Fruit fly (Drosophila melanogaster): Measurements from ENCODE around the gene bowl.
A peak's percentile ranks its signal among the peaks of the same experiment; 100 is the strongest.

bowl gene

dm6 chr2L:3776614-3777196 is 5.2 kb downstream of the bowl start (continued):
- TF ChIP-seq CG15011 (GFP tag; optimal IDR thresholded peaks at IDR 0.05) (peak; percentile 67), nerfin-2 (GFP tag; IDR thresholded peaks at IDR 0.05; ENCODE audit: partially characterized antibody) (no peak), ken (GFP tag; IDR thresholded peaks at IDR 0.05) (peak; percentile 43; the same call in 1 of the 3 replicates), Nf-YB (GFP tag; optimal IDR thresholded peaks at IDR 0.05) (peak; percentile 80)

- no peak for TF ChIP-seq bsh (GFP tag; optimal IDR thresholded peaks at IDR 0.05)
- no peak for TF ChIP-seq Mad (GFP tag; optimal IDR thresholded peaks at IDR 0.05)
- TF ChIP-seq mirr (GFP tag; optimal IDR thresholded peaks at IDR 0.05) = peak; percentile 27
- TF ChIP-seq vvl (GFP tag; IDR thresholded peaks at IDR 0.05) = no peak
- TF ChIP-seq crol (GFP tag; IDR thresholded peaks at IDR 0.05) = no peak
- no peak for TF ChIP-seq gcm (GFP tag; optimal IDR thresholded peaks at IDR 0.05)
- no peak for TF ChIP-seq bab2 (GFP tag; optimal IDR thresholded peaks at IDR 0.05)
- no peak for TF ChIP-seq bowl (GFP tag; IDR thresholded peaks at IDR 0.05)
- TF ChIP-seq Med (GFP tag) = peak; percentile 53
- peak; percentile 62 for TF ChIP-seq exex (tag; optimal IDR thresholded peaks at IDR 0.05)
These were observed 6.0 kb downstream of the bowl start for dm6 chr2L:3777485-3777884.

dm6 chr2L:3778157-3779060 is 6.9 kb downstream of the bowl start:
- TF ChIP-seq CG3847 (GFP tag; IDR thresholded peaks at IDR 0.05) = no peak
- peak; percentile 9; the same call in 1 of the 2 replicates for TF ChIP-seq CG10321 (GFP tag; IDR thresholded peaks at IDR 0.05)
- TF ChIP-seq CG6813 (GFP tag; optimal IDR thresholded peaks at IDR 0.05) = no peak
- TF ChIP-seq Ada2b (GFP tag; IDR thresholded peaks at IDR 0.05) = peak; percentile 45; the same call in 1 of the 2 replicates
- peak; percentile 73 for TF ChIP-seq corto (GFP tag; optimal IDR thresholded peaks at IDR 0.05)
- TF ChIP-seq fd102C (GFP tag; optimal IDR thresholded peaks at IDR 0.05) = no peak
- no peak for TF ChIP-seq CG8924 (tag; optimal IDR thresholded peaks at IDR 0.05)
- no peak for TF ChIP-seq otp (GFP tag; IDR thresholded peaks at IDR 0.05)
- TF ChIP-seq fru (optimal IDR thresholded peaks at IDR 0.05) = no peak
- TF ChIP-seq E2f2 (GFP tag; IDR thresholded peaks at IDR 0.05) = peak; percentile 11; the same call in 1 of the 2 replicates
- TF ChIP-seq ac (GFP tag; optimal IDR thresholded peaks at IDR 0.05) = no peak
- TF ChIP-seq MESR4 (GFP tag; optimal IDR thresholded peaks at IDR 0.05) = no peak
- TF ChIP-seq CTCF (GFP tag; optimal IDR thresholded peaks at IDR 0.05) = no peak
- no peak for TF ChIP-seq CG15601 (tag; optimal IDR thresholded peaks at IDR 0.05)
- no peak for TF ChIP-seq Oaz (GFP tag; IDR thresholded peaks at IDR 0.05)
- peak; percentile 31; the same call in 1 of the 2 replicates for TF ChIP-seq Rfx (GFP tag; IDR thresholded peaks at IDR 0.05)
- peak; percentile 28 for TF ChIP-seq CG6254 (GFP tag; optimal IDR thresholded peaks at IDR 0.05)
- no peak for TF ChIP-seq Usf (GFP tag; optimal IDR thresholded peaks at IDR 0.05)
- TF ChIP-seq wor (GFP tag; IDR thresholded peaks at IDR 0.05) = no peak
- TF ChIP-seq Sin3A (optimal IDR thresholded peaks at IDR 0.05) = no peak
- TF ChIP-seq Gsc (GFP tag; IDR thresholded peaks at IDR 0.05) = no peak
- no peak for TF ChIP-seq eve (GFP tag; optimal IDR thresholded peaks at IDR 0.05)
- no peak for TF ChIP-seq org-1 (GFP tag; optimal IDR thresholded peaks at IDR 0.05)
- no peak for TF ChIP-seq Doc2 (GFP tag; IDR thresholded peaks at IDR 0.05)
- no peak for TF ChIP-seq Camta (GFP tag; optimal IDR thresholded peaks at IDR 0.05)
- TF ChIP-seq vvl (GFP tag; IDR thresholded peaks at IDR 0.05) = peak; percentile 25
- TF ChIP-seq CG9609 (GFP tag; optimal IDR thresholded peaks at IDR 0.05) = no peak
- TF ChIP-seq amos (GFP tag; IDR thresholded peaks at IDR 0.05; ENCODE audit: partially characterized antibody) = peak; percentile 33; the same call in 1 of the 2 replicates
- TF ChIP-seq slbo (GFP tag; IDR thresholded peaks at IDR 0.05) = 0 out of 2 replicates have a peak, but pooled peaks have one; percentile 27
- no peak for TF ChIP-seq zen2 (GFP tag; IDR thresholded peaks at IDR 0.05; ENCODE audit: partially characterized antibody)
- TF ChIP-seq chn (GFP tag; optimal IDR thresholded peaks at IDR 0.05) = no peak
- no peak for TF ChIP-seq btn (GFP tag; optimal IDR thresholded peaks at IDR 0.05)
- TF ChIP-seq ham (GFP tag; IDR thresholded peaks at IDR 0.05) = no peak
- peak; percentile 63 for TF ChIP-seq phol (tag; optimal IDR thresholded peaks at IDR 0.05)

Measured in whole organism, embryonic.